Fruit fly (Drosophila melanogaster) whole organism, embryonic: ENCODE data around the gene beag.

ENCODE experiments used
- BEAF-32 ChIP-seq: fragments of 200-800 bp; sonication (Bioruptor generic); optimal IDR thresholded peaks from 3 replicates; lab custom pipeline; 2017; ENCODE audit warnings: missing biosample characterization, missing genetic modification characterization, mild to moderate bottlenecking, moderate library complexity, missing genetic modification reagents
- CG10543 ChIP-seq: fragments of 200-800 bp; sonication (Bioruptor generic); optimal IDR thresholded peaks from 3 replicates; lab custom pipeline; 2017; ENCODE audit warnings: missing biosample characterization, mild to moderate bottlenecking, missing genetic modification characterization, moderate library complexity
- CG12219 ChIP-seq: fragments of 200-800 bp; sonication (Bioruptor generic); optimal IDR thresholded peaks from 3 replicates; lab custom pipeline; 2018; ENCODE audit warnings: missing biosample characterization, mild to moderate bottlenecking, missing genetic modification characterization
- CG13123 ChIP-seq: fragments of 200-800 bp; sonication (Bioruptor generic); optimal IDR thresholded peaks from 2 replicates; lab custom pipeline; 2016; ENCODE audit warnings: missing biosample characterization, missing genetic modification characterization
- CG18619 ChIP-seq: fragments of 200-800 bp; sonication (Bioruptor generic); optimal IDR thresholded peaks from 3 replicates; lab custom pipeline; 2017; ENCODE audit warnings: missing biosample characterization, mild to moderate bottlenecking, missing genetic modification characterization
- CG32532 ChIP-seq: fragments of 200-800 bp; sonication (Bioruptor generic); IDR thresholded peaks from 2 replicates; pipeline ENCODE4 v1.3.6; 2022; ENCODE audit warnings: missing biosample characterization, missing genetic modification characterization
- CG3281 ChIP-seq: fragments of 200-800 bp; sonication (Bioruptor generic); optimal IDR thresholded peaks from 3 replicates; lab custom pipeline; 2017; ENCODE audit warnings: missing biosample characterization, mild to moderate bottlenecking, missing genetic modification characterization
- CG4360 ChIP-seq: fragments of 200-800 bp; sonication (Bioruptor generic); IDR thresholded peaks from 2 replicates; pipeline ENCODE4 v1.3.6; 2022; ENCODE audit warnings: missing biosample characterization, missing genetic modification characterization
- CG7372 ChIP-seq: fragments of 200-800 bp; sonication (Bioruptor generic); IDR thresholded peaks from 2 replicates; pipeline ENCODE4 v1.3.6; 2022; ENCODE audit warnings: missing biosample characterization, missing genetic modification characterization
- CG7839 ChIP-seq: fragments of 200-800 bp; sonication (Bioruptor generic); optimal IDR thresholded peaks from 3 replicates; lab custom pipeline; 2018; ENCODE audit warnings: missing biosample characterization, mild to moderate bottlenecking, missing genetic modification characterization, moderate library complexity
- CG8359 ChIP-seq: fragments of 200-800 bp; sonication (Bioruptor generic); optimal IDR thresholded peaks from 2 replicates; lab custom pipeline; 2017; ENCODE audit warnings: missing biosample characterization, mild to moderate bottlenecking, missing genetic modification characterization, borderline replicate concordance
- CG9932 ChIP-seq: fragments of 200-800 bp; sonication (Bioruptor generic); IDR thresholded peaks from 2 replicates; pipeline ENCODE4 v1.3.6; 2022; ENCODE audit warnings: missing biosample characterization, missing genetic modification characterization
- Chrac-16 ChIP-seq: fragments of 200-800 bp; sonication (Bioruptor generic); optimal IDR thresholded peaks from 3 replicates; lab custom pipeline; 2016; ENCODE audit warnings: missing biosample characterization, missing genetic modification characterization
- CkIIα-i1 ChIP-seq: fragments of 200-800 bp; sonication (Bioruptor generic); IDR thresholded peaks from 2 replicates; pipeline ENCODE4 v1.3.6; 2022; ENCODE audit warnings: missing biosample characterization, missing genetic modification characterization
- Dad ChIP-seq: fragments of 200-800 bp; sonication (Bioruptor generic); optimal IDR thresholded peaks from 3 replicates; lab custom pipeline; 2016; ENCODE audit warnings: missing biosample characterization, missing genetic modification characterization
- Dbx ChIP-seq: fragments of 200-800 bp; sonication (Bioruptor generic); IDR thresholded peaks from 3 replicates; pipeline ENCODE4 v1.3.6; 2022; ENCODE audit warnings: missing biosample characterization, missing genetic modification characterization
- Dll ChIP-seq: fragments of 200-800 bp; sonication (Bioruptor generic); IDR thresholded peaks from 4 replicates; pipeline ENCODE4 v1.3.6; 2022; ENCODE audit warnings: missing biosample characterization, missing genetic modification characterization; ENCODE audit not compliant: partially characterized antibody
- Doc2 ChIP-seq: fragments of 200-800 bp; sonication (Bioruptor generic); IDR thresholded peaks from 2 replicates; pipeline ENCODE4 v1.3.6; 2022; ENCODE audit warnings: missing biosample characterization, missing genetic modification characterization
- Doc3 ChIP-seq: fragments of 200-800 bp; sonication (Bioruptor generic); IDR thresholded peaks from 3 replicates; pipeline ENCODE4 v1.3.6; 2022; ENCODE audit warnings: missing biosample characterization, missing genetic modification characterization; ENCODE audit not compliant: partially characterized antibody
- H2.0 ChIP-seq: fragments of 200-800 bp; sonication (Bioruptor generic); IDR thresholded peaks from 2 replicates; pipeline ENCODE4 v1.3.6; 2022; ENCODE audit warnings: missing biosample characterization, missing genetic modification characterization
- Hand ChIP-seq: fragments of 200-800 bp; sonication (Bioruptor generic); optimal IDR thresholded peaks from 2 replicates; lab custom pipeline; 2017; ENCODE audit warnings: mild to moderate bottlenecking, missing biosample characterization, missing genetic modification reagents, missing genetic modification characterization
- HmgZ ChIP-seq: fragments of 200-800 bp; sonication (Bioruptor generic); optimal IDR thresholded peaks from 2 replicates; lab custom pipeline; 2018; ENCODE audit warnings: missing biosample characterization, mild to moderate bottlenecking, missing genetic modification characterization
- Hr3 ChIP-seq: fragments of 200-800 bp; sonication (Bioruptor generic); optimal IDR thresholded peaks from 3 replicates; lab custom pipeline; 2016; ENCODE audit warnings: missing biosample characterization, missing genetic modification characterization
- Kr ChIP-seq: fragments of 200-800 bp; sonication (Bioruptor generic); optimal IDR thresholded peaks from 2 replicates; lab custom pipeline; 2017; ENCODE audit warnings: missing biosample characterization, mild to moderate bottlenecking, missing genetic modification characterization
- Lim3 ChIP-seq: fragments of 200-800 bp; sonication (Bioruptor generic); IDR thresholded peaks from 2 replicates; pipeline ENCODE4 v1.3.6; 2022; ENCODE audit warnings: missing biosample characterization, missing genetic modification characterization
- Max ChIP-seq: fragments of 200-800 bp; sonication (Bioruptor generic); optimal IDR thresholded peaks from 2 replicates; lab custom pipeline; 2016; ENCODE audit warnings: missing biosample characterization, mild to moderate bottlenecking, missing genetic modification characterization
- NFAT ChIP-seq: fragments of 200-800 bp; sonication (Bioruptor generic); IDR thresholded peaks from 2 replicates; pipeline ENCODE4 v1.3.6; 2022; ENCODE audit warnings: missing biosample characterization, missing genetic modification characterization
- Poxn ChIP-seq: fragments of 200-800 bp; sonication (Bioruptor generic); IDR thresholded peaks from 2 replicates; pipeline ENCODE4 v1.3.6; 2022; ENCODE audit warnings: missing biosample characterization, missing genetic modification characterization
- Ptx1 ChIP-seq: fragments of 200-800 bp; sonication (Bioruptor generic); IDR thresholded peaks from 2 replicates; pipeline ENCODE4 v1.3.6; 2022; ENCODE audit warnings: missing biosample characterization, missing genetic modification characterization
- Sry-β ChIP-seq: fragments of 200-800 bp; sonication (Bioruptor generic); optimal IDR thresholded peaks from 2 replicates; lab custom pipeline; 2018; ENCODE audit warnings: missing biosample characterization, mild to moderate bottlenecking, missing genetic modification characterization, moderate library complexity
- abd-A ChIP-seq: fragments of 200-800 bp; sonication (Bioruptor generic); optimal IDR thresholded peaks from 3 replicates; lab custom pipeline; 2019; ENCODE audit warnings: missing biosample characterization, mild to moderate bottlenecking, missing genetic modification characterization, moderate library complexity
- amos ChIP-seq: fragments of 200-800 bp; sonication (Bioruptor generic); IDR thresholded peaks from 2 replicates; pipeline ENCODE4 v1.3.6; 2022; ENCODE audit warnings: missing biosample characterization, missing genetic modification characterization; ENCODE audit not compliant: partially characterized antibody
- bbx ChIP-seq: fragments of 200-800 bp; sonication (Bioruptor generic); IDR thresholded peaks from 2 replicates; pipeline ENCODE4 v1.3.6; 2022; ENCODE audit warnings: missing biosample characterization, missing genetic modification characterization; ENCODE audit not compliant: partially characterized antibody
- bigmax ChIP-seq: fragments of 200-800 bp; sonication (Bioruptor generic); optimal IDR thresholded peaks from 2 replicates; lab custom pipeline; 2018; ENCODE audit warnings: missing biosample characterization, mild to moderate bottlenecking, missing genetic modification characterization
- dysf ChIP-seq: fragments of 200-800 bp; sonication (Bioruptor generic); IDR thresholded peaks from 3 replicates; pipeline ENCODE4 v1.3.6; 2022; ENCODE audit warnings: missing biosample characterization, missing genetic modification characterization
- exex ChIP-seq: fragments of 200-800 bp; sonication (Bioruptor generic); optimal IDR thresholded peaks from 4 replicates; lab custom pipeline; 2018; ENCODE audit warnings: missing biosample characterization, mild to moderate bottlenecking, missing genetic modification characterization, moderate library complexity
- gcm ChIP-seq: fragments of 200-800 bp; sonication (Bioruptor generic); optimal IDR thresholded peaks from 2 replicates; lab custom pipeline; 2019; ENCODE audit warnings: missing biosample characterization, mild to moderate bottlenecking, missing genetic modification characterization, moderate library complexity
- lab ChIP-seq: fragments of 200-800 bp; sonication (Bioruptor generic); optimal IDR thresholded peaks from 3 replicates; lab custom pipeline; 2017; ENCODE audit warnings: missing biosample characterization, missing genetic modification characterization, mild to moderate bottlenecking, moderate library complexity, missing genetic modification reagents
- mld ChIP-seq: fragments of 200-800 bp; sonication (Bioruptor generic); IDR thresholded peaks from 3 replicates; pipeline ENCODE4 v1.3.6; 2022; ENCODE audit warnings: missing biosample characterization, missing genetic modification characterization; ENCODE audit not compliant: partially characterized antibody
- nerfin-1 ChIP-seq: fragments of 200-800 bp; sonication (Bioruptor generic); optimal IDR thresholded peaks from 3 replicates; lab custom pipeline; 2019; ENCODE audit warnings: missing biosample characterization, mild to moderate bottlenecking, missing genetic modification characterization, moderate library complexity
- peb ChIP-seq: fragments of 200-800 bp; sonication (Bioruptor generic); IDR thresholded peaks from 2 replicates; pipeline ENCODE4 v1.3.6; 2022; ENCODE audit warnings: missing biosample characterization, missing genetic modification characterization
- pita ChIP-seq: fragments of 200-800 bp; sonication (Bioruptor generic); optimal IDR thresholded peaks from 2 replicates; lab custom pipeline; 2017; ENCODE audit warnings: missing biosample characterization, mild to moderate bottlenecking, missing genetic modification characterization
- row ChIP-seq: fragments of 200-800 bp; sonication (Bioruptor generic); IDR thresholded peaks from 3 replicates; pipeline ENCODE4 v1.3.6; 2022; ENCODE audit warnings: missing biosample characterization, missing genetic modification characterization
- sd ChIP-seq: fragments of 200-800 bp; sonication (Bioruptor generic); optimal IDR thresholded peaks from 3 replicates; lab custom pipeline; 2018; ENCODE audit warnings: missing biosample characterization, mild to moderate bottlenecking, missing genetic modification characterization, moderate library complexity
- seq ChIP-seq: fragments of 200-800 bp; sonication (Bioruptor generic); IDR thresholded peaks from 2 replicates; pipeline ENCODE4 v1.3.6; 2022; ENCODE audit warnings: missing biosample characterization, missing genetic modification characterization
- sqz ChIP-seq: fragments of 200-800 bp; sonication (Bioruptor generic); optimal IDR thresholded peaks from 3 replicates; lab custom pipeline; 2018; ENCODE audit warnings: missing biosample characterization, mild to moderate bottlenecking, missing genetic modification characterization
- stc ChIP-seq: fragments of 200-800 bp; sonication (Bioruptor generic); IDR thresholded peaks from 2 replicates; pipeline ENCODE4 v1.3.6; 2022; ENCODE audit warnings: missing biosample characterization, missing genetic modification characterization
- tgo ChIP-seq: fragments of 200-800 bp; sonication (Bioruptor generic); IDR thresholded peaks from 3 replicates; pipeline ENCODE4 v1.3.6; 2022; ENCODE audit warnings: missing biosample characterization, missing genetic modification characterization
- tio ChIP-seq: fragments of 200-800 bp; sonication (Bioruptor generic); optimal IDR thresholded peaks from 2 replicates; lab custom pipeline; 2017; ENCODE audit warnings: missing biosample characterization, missing genetic modification characterization, inconsistent platforms
- toy ChIP-seq: fragments of 200-800 bp; sonication (Bioruptor generic); IDR thresholded peaks from 2 replicates; pipeline ENCODE4 v1.3.6; 2022; ENCODE audit warnings: missing biosample characterization, missing genetic modification characterization
- wek ChIP-seq: fragments of 200-800 bp; sonication (Bioruptor generic); optimal IDR thresholded peaks from 3 replicates; lab custom pipeline; 2018; ENCODE audit warnings: missing biosample characterization, mild to moderate bottlenecking, missing genetic modification characterization, moderate library complexity

Gene beag

dm6 chr3R:9019689-9020138, 45.2 kb downstream of the beag start, which contains the start of gene tgo (continued):
- TF ChIP-seq Chrac-16 (GFP tag; lab: Kevin White, UChicago): no peak
- no peak for TF ChIP-seq Hand (GFP tag; lab: Kevin White, UChicago)
- TF ChIP-seq amos (GFP tag; lab: Robert Waterston, UW): peak; percentile 62
- no peak for TF ChIP-seq Doc3 (GFP tag; lab: Robert Waterston, UW)
- no peak for TF ChIP-seq abd-A (tag; lab: Kevin White, UChicago)
- no peak for TF ChIP-seq NFAT (GFP tag; lab: Robert Waterston, UW)
- TF ChIP-seq CG12219 (GFP tag; lab: Kevin White, UChicago): no peak
- no peak for TF ChIP-seq toy (GFP tag; lab: Robert Waterston, UW)
- no peak for TF ChIP-seq Dad (GFP tag; lab: Kevin White, UChicago)
- TF ChIP-seq peb (GFP tag; lab: Robert Waterston, UW): no peak
- TF ChIP-seq row (GFP tag; lab: Robert Waterston, UW): 0 out of 3 replicates have a peak, but pooled peaks have one; percentile 19
- no peak for TF ChIP-seq CG7372 (GFP tag; lab: Robert Waterston, UW)
- TF ChIP-seq Doc2 (GFP tag; lab: Robert Waterston, UW): no peak
- no peak for TF ChIP-seq wek
- 0 out of 4 replicates have a peak, but pooled peaks have one; percentile 58 for TF ChIP-seq Dll
- no peak for TF ChIP-seq dysf (GFP tag; lab: Robert Waterston, UW)
- no peak for TF ChIP-seq pita
- no peak for TF ChIP-seq bigmax (GFP tag; lab: Kevin White, UChicago)
- TF ChIP-seq CG8359 (GFP tag; lab: Kevin White, UChicago): no peak
- no peak for TF ChIP-seq CG18619 (GFP tag; lab: Kevin White, UChicago)
- TF ChIP-seq seq (GFP tag; lab: Robert Waterston, UW): no peak
- no peak for TF ChIP-seq CG7839
- TF ChIP-seq mld: no peak
- TF ChIP-seq CG13123 (GFP tag; lab: Kevin White, UChicago): no peak
- TF ChIP-seq Poxn (GFP tag; lab: Robert Waterston, UW): no peak
- TF ChIP-seq Dbx: no peak
- no peak for TF ChIP-seq Kr (GFP tag; lab: Kevin White, UChicago)
- TF ChIP-seq sqz (GFP tag; lab: Kevin White, UChicago): no peak
- no peak for TF ChIP-seq CkIIα-i1 (GFP tag; lab: Robert Waterston, UW)
- TF ChIP-seq Ptx1 (GFP tag; lab: Robert Waterston, UW): no peak
- peak; percentile 71 for TF ChIP-seq sd (tag; lab: Kevin White, UChicago)
- no peak for TF ChIP-seq Sry-β (GFP tag; lab: Kevin White, UChicago)
- no peak for TF ChIP-seq lab (GFP tag; lab: Kevin White, UChicago)
- no peak for TF ChIP-seq CG3281 (GFP tag; lab: Kevin White, UChicago)
- TF ChIP-seq Lim3 (GFP tag; lab: Robert Waterston, UW): no peak
- TF ChIP-seq tio: no peak
- TF ChIP-seq Hr3 (GFP tag; lab: Kevin White, UChicago): no peak
- peak; percentile 65 for TF ChIP-seq BEAF-32
- no peak for TF ChIP-seq CG32532 (GFP tag; lab: Robert Waterston, UW)
- peak; percentile 85 for TF ChIP-seq HmgZ (tag; lab: Kevin White, UChicago)
- peak; percentile 46 for TF ChIP-seq nerfin-1
- no peak for TF ChIP-seq Max (GFP tag; lab: Kevin White, UChicago)
- TF ChIP-seq CG10543: peak; percentile 36
- peak; percentile 36 for TF ChIP-seq gcm (GFP tag; lab: Kevin White, UChicago)
- TF ChIP-seq CG9932 (GFP tag; lab: Robert Waterston, UW): no peak
- no peak for TF ChIP-seq H2.0 (GFP tag; lab: Robert Waterston, UW)
- TF ChIP-seq bbx (GFP tag; lab: Robert Waterston, UW): peak; percentile 36; the same call in 1 of the 2 replicates
- TF ChIP-seq exex (tag; lab: Kevin White, UChicago): no peak
- TF ChIP-seq CG4360: no peak
- TF ChIP-seq tgo (GFP tag; lab: Robert Waterston, UW): no peak
- TF ChIP-seq stc: no peak
